Worm (Caenorhabditis elegans) whole organism, midembryonic: Measurements from ENCODE around the gene clec-225.

Experiments used
- T22C8.4 ChIP-seq: fragments of 200-800 bp; sonication (Bioruptor generic); IDR thresholded peaks from 2 replicates; pipeline ENCODE4 v1.3.6; 2022; ENCODE audit warnings: missing genetic modification characterization, missing compliant biosample characterization
- cog-1 ChIP-seq: sonication (generic microtip); optimal IDR thresholded peaks from 2 replicates; lab custom pipeline; 2016; ENCODE audit warnings: missing genetic modification characterization, missing compliant biosample characterization
- flt-1 ChIP-seq: fragments of 200-800 bp; sonication (Bioruptor generic); IDR thresholded peaks from 2 replicates; pipeline ENCODE4 v1.3.6; 2022; ENCODE audit warnings: missing genetic modification characterization, missing compliant biosample characterization
- klf-2 ChIP-seq: fragments of 200-800 bp; sonication (Bioruptor generic); conservative IDR thresholded peaks from 2 replicates; pipeline ENCODE4 v1.3.6; 2022; ENCODE audit warnings: missing genetic modification reagents, missing genetic modification characterization, missing compliant biosample characterization
- med-1 ChIP-seq: sonication (generic microtip); optimal IDR thresholded peaks from 2 replicates; lab custom pipeline; 2017; ENCODE audit warnings: missing genetic modification characterization, mild to moderate bottlenecking, missing compliant biosample characterization, antibody characterized with exemption, missing genetic modification reagents; ENCODE audit not compliant: insufficient read depth
- ref-1 ChIP-seq: fragments of 200-800 bp; sonication (Bioruptor generic); conservative IDR thresholded peaks from 2 replicates; pipeline ENCODE4 v1.3.6; 2022; ENCODE audit warnings: missing genetic modification reagents, missing genetic modification characterization, missing compliant biosample characterization
- tab-1 ChIP-seq: fragments of 200-800 bp; sonication (Bioruptor generic); IDR thresholded peaks from 2 replicates; pipeline ENCODE4 v1.3.6; 2022; ENCODE audit warnings: missing genetic modification characterization, missing compliant biosample characterization
- ztf-23 ChIP-seq: fragments of 200-800 bp; sonication (Bioruptor generic); IDR thresholded peaks from 2 replicates; pipeline ENCODE4 v1.3.6; 2022; ENCODE audit warnings: missing genetic modification reagents, missing genetic modification characterization, missing compliant biosample characterization
- ztf-29 ChIP-seq: fragments of 200-800 bp; sonication (Bioruptor generic); IDR thresholded peaks from 2 replicates; pipeline ENCODE4 v1.3.6; 2022; ENCODE audit warnings: missing genetic modification reagents, missing genetic modification characterization, missing compliant biosample characterization

- TF ChIP-seq ref-1: no peak
- TF ChIP-seq klf-2 (GFP tag; lab: Robert Waterston, UW): no peak
- TF ChIP-seq T22C8.4 (GFP tag; lab: Robert Waterston, UW): no peak
- no peak for TF ChIP-seq med-1
- TF ChIP-seq flt-1 (GFP tag; lab: Robert Waterston, UW): no peak
- no peak for TF ChIP-seq ztf-23 (GFP tag; lab: Robert Waterston, UW)
- no peak for TF ChIP-seq tab-1 (GFP tag; lab: Robert Waterston, UW)
- TF ChIP-seq ztf-29: no peak
- TF ChIP-seq cog-1 (tag; lab: Kevin White, UChicago): no peak
Observed at ce11 chrV:13157073-13157472, 22.4 kb upstream of the clec-225 start.
